Worm (Caenorhabditis elegans): Measurements from ENCODE around the gene dhhc-9.

Gene dhhc-9

ce11 chrX:2432459-2432858 lies 30.6 kb upstream of the dhhc-9 start:
- TF ChIP-seq ttx-3 (tag; optimal IDR thresholded peaks at IDR 0.05) (no peak), fkh-10 (GFP tag; optimal IDR thresholded peaks at IDR 0.05) (no peak), ets-4 (tag; optimal IDR thresholded peaks at IDR 0.05) (peak; percentile 4), tbx-7 (tag; optimal IDR thresholded peaks at IDR 0.05) (no peak), zip-5 (tag; optimal IDR thresholded peaks at IDR 0.05) (no peak), ceh-24 (tag; optimal IDR thresholded peaks at IDR 0.05) (no peak), dve-1 (tag; optimal IDR thresholded peaks at IDR 0.05) (no peak), ceh-18 (tag; optimal IDR thresholded peaks at IDR 0.05) (peak; percentile 44), lim-6 (tag; optimal IDR thresholded peaks at IDR 0.05) (no peak), hlh-15 (tag; optimal IDR thresholded peaks at IDR 0.05) (no peak), nfya-1 (tag; optimal IDR thresholded peaks at IDR 0.05) (peak; percentile 75), ceh-2 (tag; optimal IDR thresholded peaks at IDR 0.05) (peak; percentile 64), pha-4 (tag; optimal IDR thresholded peaks at IDR 0.05) (no peak), ama-1 (optimal IDR thresholded peaks at IDR 0.05) (no peak), fkh-6 (tag; optimal IDR thresholded peaks at IDR 0.05) (no peak), madf-2 (tag; optimal IDR thresholded peaks at IDR 0.05) (peak; percentile 12), ceh-22 (tag; optimal IDR thresholded peaks at IDR 0.05) (no peak), tbx-2 (tag; optimal IDR thresholded peaks at IDR 0.05) (peak; percentile 73), F13H6.1 (tag; optimal IDR thresholded peaks at IDR 0.05) (peak; percentile 36), sox-4 (tag; optimal IDR thresholded peaks at IDR 0.05) (no peak), mec-3 (tag; optimal IDR thresholded peaks at IDR 0.05; ENCODE audit: borderline replicate concordance) (no peak), hlh-30 (tag; optimal IDR thresholded peaks at IDR 0.05; ENCODE audit: insufficient read depth) (peak; percentile 53), nhr-232 (tag; optimal IDR thresholded peaks at IDR 0.05) (no peak), unc-86 (tag; optimal IDR thresholded peaks at IDR 0.05) (no peak), pat-9 (tag; optimal IDR thresholded peaks at IDR 0.05) (no peak), T23F11.4 (GFP tag; optimal IDR thresholded peaks at IDR 0.05) (no peak), ahr-1 (tag; optimal IDR thresholded peaks at IDR 0.05) (no peak), eyg-1 (tag; optimal IDR thresholded peaks at IDR 0.05) (peak; percentile 20), C08G9.2 (tag; optimal IDR thresholded peaks at IDR 0.05) (no peak), pqm-1 (tag; optimal IDR thresholded peaks at IDR 0.05) (no peak), pros-1 (tag; optimal IDR thresholded peaks at IDR 0.05) (peak; percentile 43), K02D7.2 (tag; optimal IDR thresholded peaks at IDR 0.05) (no peak), hlh-8 (tag; optimal IDR thresholded peaks at IDR 0.05) (peak; percentile 51), pha-2 (tag; optimal IDR thresholded peaks at IDR 0.05) (no peak), sox-2 (GFP tag; IDR thresholded peaks at IDR 0.05) (no peak), unc-42 (tag; optimal IDR thresholded peaks at IDR 0.05) (no peak), elt-4 (tag; optimal IDR thresholded peaks at IDR 0.05) (no peak), ceh-9 (tag; optimal IDR thresholded peaks at IDR 0.05) (no peak), ceh-45 (GFP tag; IDR thresholded peaks at IDR 0.05) (no peak), ceh-34 (tag; optimal IDR thresholded peaks at IDR 0.05) (peak; percentile 81), rnt-1 (tag; optimal IDR thresholded peaks at IDR 0.05) (peak; percentile 69), che-1 (tag; optimal IDR thresholded peaks at IDR 0.05) (no peak), unc-55 (GFP tag; optimal IDR thresholded peaks at IDR 0.05) (peak; percentile 15), npax-4 (tag; optimal IDR thresholded peaks at IDR 0.05) (no peak), ztf-16 (tag; optimal IDR thresholded peaks at IDR 0.05) (no peak), ceh-48 (tag; optimal IDR thresholded peaks at IDR 0.05) (no peak), unc-3 (GFP tag; conservative IDR thresholded peaks at IDR 0.05) (no peak), unc-3 (tag; optimal IDR thresholded peaks at IDR 0.05) (no peak), ceh-30 (tag; optimal IDR thresholded peaks at IDR 0.05) (no peak), fax-1 (tag; optimal IDR thresholded peaks at IDR 0.05) (no peak), pax-1 (tag; optimal IDR thresholded peaks at IDR 0.05) (no peak), hlh-13 (GFP tag; optimal IDR thresholded peaks at IDR 0.05) (no peak), nhr-11 (tag; optimal IDR thresholded peaks at IDR 0.05) (no peak), ceh-6 (GFP tag; optimal IDR thresholded peaks at IDR 0.05) (no peak), dmd-4 (tag; optimal IDR thresholded peaks at IDR 0.05; ENCODE audit: borderline replicate concordance) (peak; percentile 49)
